Worm (Caenorhabditis elegans): ENCODE data around the gene Y54G2A.38.
A peak's percentile ranks its signal among the peaks of the same experiment; 100 is the strongest.

The Y54G2A.38 gene

ce11 chrIV:2805525-2805924 lies 46.3 kb downstream of the Y54G2A.38 start, which contains the start of gene Y54G2A.45:
Y54G2A.45 (plus strand) TSS chrIV:2805857.
- peak; percentile 79 for TF ChIP-seq sptf-1 (tag; optimal IDR thresholded peaks at IDR 0.05)
- peak; percentile 58 for TF ChIP-seq sem-2 (GFP tag; optimal IDR thresholded peaks at IDR 0.05)
- TF ChIP-seq ceh-83 (GFP tag; optimal IDR thresholded peaks at IDR 0.05): peak; percentile 72
- peak; percentile 7 for TF ChIP-seq ceh-43 (GFP tag; optimal IDR thresholded peaks at IDR 0.05)
- TF ChIP-seq unc-39 (tag; optimal IDR thresholded peaks at IDR 0.05): no peak
- TF ChIP-seq ces-1 (GFP tag; optimal IDR thresholded peaks at IDR 0.05): no peak
- TF ChIP-seq nhr-237 (tag; optimal IDR thresholded peaks at IDR 0.05): no peak
- peak; percentile 76 for TF ChIP-seq M03D4.4 (tag; optimal IDR thresholded peaks at IDR 0.05)
- peak; percentile 36 for TF ChIP-seq flh-1 (GFP tag; optimal IDR thresholded peaks at IDR 0.05)
- TF ChIP-seq mep-1 (tag; optimal IDR thresholded peaks at IDR 0.05): peak; percentile 36
- no peak for TF ChIP-seq mab-5 (tag; optimal IDR thresholded peaks at IDR 0.05)
- TF ChIP-seq bed-3 (GFP tag; optimal IDR thresholded peaks at IDR 0.05): no peak
- TF ChIP-seq cnd-1 (tag; optimal IDR thresholded peaks at IDR 0.05): peak; percentile 78
- TF ChIP-seq blmp-1 (tag; optimal IDR thresholded peaks at IDR 0.05): no peak
- no peak for TF ChIP-seq lsy-2 (tag; optimal IDR thresholded peaks at IDR 0.05)
- peak; percentile 28 for TF ChIP-seq lin-32 (GFP tag; optimal IDR thresholded peaks at IDR 0.05)
- peak; percentile 64 for TF ChIP-seq mls-2 (tag; optimal IDR thresholded peaks at IDR 0.05)
- no peak for TF ChIP-seq snpc-4 (tag; optimal IDR thresholded peaks at IDR 0.05)
- TF ChIP-seq lin-13 (tag; optimal IDR thresholded peaks at IDR 0.05): no peak
- TF ChIP-seq ceh-39 (tag; optimal IDR thresholded peaks at IDR 0.05): no peak
- TF ChIP-seq ztf-11 (tag; optimal IDR thresholded peaks at IDR 0.05): no peak
- TF ChIP-seq hlh-1 (tag; optimal IDR thresholded peaks at IDR 0.05): no peak
- TF ChIP-seq drap-1 (GFP tag; optimal IDR thresholded peaks at IDR 0.05): peak; percentile 66
- TF ChIP-seq unc-120 (tag; optimal IDR thresholded peaks at IDR 0.05; ENCODE audit: poor library complexity, severe bottlenecking): peak; percentile 71

DNA sequence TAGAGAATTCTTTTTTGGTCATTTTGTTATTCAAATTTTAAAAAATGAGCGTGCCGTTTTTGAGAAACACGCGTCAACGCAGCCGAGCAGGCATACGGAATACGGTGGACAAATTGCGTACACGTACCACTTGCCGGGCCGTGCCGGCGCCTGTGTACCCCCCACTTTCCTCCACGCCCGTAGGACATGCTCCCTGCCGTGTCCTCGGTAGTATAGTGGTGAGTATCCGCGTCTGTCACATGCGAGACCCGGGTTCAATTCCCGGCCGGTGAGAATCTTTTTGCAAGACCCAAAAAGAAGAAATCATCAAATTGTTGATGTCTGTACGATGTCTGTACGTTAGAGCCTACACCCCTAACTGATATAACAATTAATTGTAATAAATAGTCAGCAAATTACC lies 48.9 kb downstream of the Y54G2A.38 start:
- no peak for TF ChIP-seq ces-1 (GFP tag; optimal IDR thresholded peaks at IDR 0.05)
- no peak for TF ChIP-seq ceh-39 (tag; optimal IDR thresholded peaks at IDR 0.05)
- TF ChIP-seq sptf-1 (tag; optimal IDR thresholded peaks at IDR 0.05): no peak
- no peak for TF ChIP-seq M03D4.4 (tag; optimal IDR thresholded peaks at IDR 0.05)
- TF ChIP-seq ham-2 (GFP tag; optimal IDR thresholded peaks at IDR 0.05): no peak
- no peak for TF ChIP-seq snpc-4 (tag; optimal IDR thresholded peaks at IDR 0.05)
- TF ChIP-seq lin-32 (GFP tag; optimal IDR thresholded peaks at IDR 0.05): no peak

DNA sequence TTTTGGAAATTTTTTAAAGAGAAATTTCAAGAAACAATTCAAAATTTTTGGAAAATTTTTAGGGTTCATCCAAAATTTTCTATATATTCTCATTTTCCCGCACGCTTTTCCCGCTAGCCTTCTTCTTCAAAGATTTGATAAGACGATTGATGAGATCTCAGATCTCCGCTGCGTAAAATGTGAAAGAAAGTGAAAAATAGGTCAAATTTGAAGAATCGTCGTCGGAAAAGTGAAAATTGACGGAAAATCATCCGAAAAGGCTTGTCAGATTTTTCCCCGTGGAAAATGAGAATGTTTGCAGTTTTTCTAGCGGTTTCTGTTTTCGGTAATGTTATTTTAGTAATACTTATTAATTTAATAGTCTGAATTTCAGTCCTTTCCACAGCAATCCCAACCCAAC lies 49.9 kb downstream of the Y54G2A.38 start, which contains the start of gene Y54G2A.76:
Y54G2A.76 (plus strand) TSS at position 203 of the 400 bp plus-strand sequence.
- TF ChIP-seq M03D4.4 (tag; optimal IDR thresholded peaks at IDR 0.05) (no peak), ham-2 (GFP tag; optimal IDR thresholded peaks at IDR 0.05) (peak; percentile 27), elt-1 (tag; optimal IDR thresholded peaks at IDR 0.05; ENCODE audit: borderline replicate concordance, insufficient read depth) (peak; percentile 13), blmp-1 (tag; optimal IDR thresholded peaks at IDR 0.05) (peak; percentile 88)
